Fruit fly (Drosophila melanogaster) whole organism, embryonic: ENCODE measurements around the gene NKCC.
A peak's percentile ranks its signal among the peaks of the same experiment; 100 is the strongest.

Experiments
- Antp ChIP-seq: fragments of 200-800 bp; sonication (Bioruptor generic); optimal IDR thresholded peaks from 3 replicates; lab custom pipeline; 2016; ENCODE audit warnings: missing biosample characterization, missing genetic modification characterization
- Atf3 ChIP-seq: fragments of 200-800 bp; sonication (Bioruptor generic); optimal IDR thresholded peaks from 3 replicates; lab custom pipeline; 2016; ENCODE audit warnings: missing biosample characterization, missing genetic modification characterization
- Atf6 ChIP-seq: fragments of 200-800 bp; sonication (Bioruptor generic); IDR thresholded peaks from 2 replicates; pipeline ENCODE4 v1.3.6; 2022; ENCODE audit warnings: missing biosample characterization, missing genetic modification characterization
- B-H2 ChIP-seq: fragments of 200-800 bp; sonication (Bioruptor generic); optimal IDR thresholded peaks from 2 replicates; lab custom pipeline; 2018; ENCODE audit warnings: missing biosample characterization, mild to moderate bottlenecking, missing genetic modification characterization
- BtbVII ChIP-seq: fragments of 200-800 bp; sonication (Bioruptor generic); optimal IDR thresholded peaks from 3 replicates; lab custom pipeline; 2017; ENCODE audit warnings: missing biosample characterization, mild to moderate bottlenecking, missing genetic modification characterization
- CG11695 ChIP-seq: fragments of 200-800 bp; sonication (Bioruptor generic); IDR thresholded peaks from 3 replicates; pipeline ENCODE4 v1.3.6; 2022; ENCODE audit warnings: missing biosample characterization, missing genetic modification characterization
- CG12104 ChIP-seq: fragments of 200-800 bp; sonication (Bioruptor generic); optimal IDR thresholded peaks from 3 replicates; lab custom pipeline; 2016; ENCODE audit warnings: missing biosample characterization, missing genetic modification characterization
- CG12155 ChIP-seq: fragments of 200-800 bp; sonication (Bioruptor generic); optimal IDR thresholded peaks from 3 replicates; lab custom pipeline; 2016; ENCODE audit warnings: missing biosample characterization, missing genetic modification characterization
- CG13287 ChIP-seq: fragments of 200-800 bp; sonication (Bioruptor generic); IDR thresholded peaks from 2 replicates; pipeline ENCODE4 v1.3.6; 2022; ENCODE audit warnings: missing biosample characterization, missing genetic modification characterization; ENCODE audit not compliant: partially characterized antibody
- CG14050 ChIP-seq: fragments of 200-800 bp; sonication (Bioruptor generic); IDR thresholded peaks from 3 replicates; pipeline ENCODE4 v1.3.6; 2022; ENCODE audit warnings: missing biosample characterization, missing genetic modification characterization
- CG15696 ChIP-seq: fragments of 200-800 bp; sonication (Bioruptor generic); optimal IDR thresholded peaks from 2 replicates; lab custom pipeline; 2019; ENCODE audit warnings: missing biosample characterization, mild to moderate bottlenecking, missing genetic modification characterization, moderate library complexity
- CG30403 ChIP-seq: fragments of 200-800 bp; sonication (Bioruptor generic); optimal IDR thresholded peaks from 3 replicates; lab custom pipeline; 2016; ENCODE audit warnings: missing biosample characterization, missing genetic modification characterization
- CG3281 ChIP-seq: fragments of 200-800 bp; sonication (Bioruptor generic); optimal IDR thresholded peaks from 3 replicates; lab custom pipeline; 2017; ENCODE audit warnings: missing biosample characterization, mild to moderate bottlenecking, missing genetic modification characterization
- CG3726 ChIP-seq: fragments of 200-800 bp; sonication (Bioruptor generic); IDR thresholded peaks from 3 replicates; pipeline ENCODE4, ENCODE4 v1.3.6; 2022; ENCODE audit warnings: missing biosample characterization, missing genetic modification characterization
- CG7357 ChIP-seq: fragments of 200-800 bp; sonication (Bioruptor generic); IDR thresholded peaks from 3 replicates; pipeline ENCODE4 v1.3.6; 2022; ENCODE audit warnings: missing biosample characterization, missing genetic modification characterization
- CG7963 ChIP-seq: fragments of 200-800 bp; sonication (Bioruptor generic); IDR thresholded peaks from 3 replicates; pipeline ENCODE4 v1.3.6; 2022; ENCODE audit warnings: missing biosample characterization, missing genetic modification characterization; ENCODE audit not compliant: partially characterized antibody
- CG8290 ChIP-seq, 3 experiments: fragments of 200-800 bp; sonication (Bioruptor generic); optimal IDR thresholded peaks; 2 replicates each; lab custom pipeline; 2016 to 2019; ENCODE audit warnings: missing biosample characterization in 3 of 3, missing genetic modification characterization in 3 of 3, mild to moderate bottlenecking in 2 of 3, moderate library complexity in 1 of 3
- CG8924 ChIP-seq: fragments of 200-800 bp; optimal IDR thresholded peaks from 3 replicates; lab custom pipeline; 2019; ENCODE audit warnings: missing biosample characterization, mild to moderate bottlenecking, missing genetic modification characterization, moderate library complexity
- H15 ChIP-seq: fragments of 200-800 bp; sonication (Bioruptor generic); IDR thresholded peaks from 3 replicates; pipeline ENCODE4 v1.3.6; 2022; ENCODE audit warnings: missing biosample characterization, missing genetic modification characterization
- Lhr ChIP-seq: fragments of 200-800 bp; sonication (Bioruptor generic); optimal IDR thresholded peaks from 3 replicates; lab custom pipeline; 2017; ENCODE audit warnings: mild to moderate bottlenecking, missing biosample characterization, missing genetic modification reagents, missing genetic modification characterization
- Med ChIP-seq: fragments of 200-800 bp; sonication (Bioruptor generic); peaks from one replicate; lab custom pipeline; 2016; ENCODE audit warnings: missing biosample characterization, missing genetic modification characterization, mild to moderate bottlenecking, inconsistent platforms, moderate library complexity
- Myb ChIP-seq: fragments of 200-800 bp; sonication (Bioruptor generic); optimal IDR thresholded peaks from 2 replicates; lab custom pipeline; 2016; ENCODE audit warnings: missing biosample characterization, missing genetic modification characterization
- Ravus ChIP-seq: fragments of 200-800 bp; sonication (Bioruptor generic); IDR thresholded peaks from 2 replicates; pipeline ENCODE4 v1.3.6; 2022; ENCODE audit warnings: missing biosample characterization, missing genetic modification characterization
- Sry-β ChIP-seq: fragments of 200-800 bp; sonication (Bioruptor generic); optimal IDR thresholded peaks from 2 replicates; lab custom pipeline; 2018; ENCODE audit warnings: missing biosample characterization, mild to moderate bottlenecking, missing genetic modification characterization, moderate library complexity
- Ssrp ChIP-seq: fragments of 200-800 bp; sonication (Bioruptor generic); optimal IDR thresholded peaks from 2 replicates; lab custom pipeline; 2018; ENCODE audit warnings: missing biosample characterization, mild to moderate bottlenecking, missing genetic modification characterization, moderate library complexity
- Xrp1 ChIP-seq: fragments of 200-800 bp; sonication (Bioruptor generic); IDR thresholded peaks from 2 replicates; pipeline ENCODE4 v1.3.6; 2022; ENCODE audit warnings: missing biosample characterization, missing genetic modification characterization
- amos ChIP-seq: fragments of 200-800 bp; sonication (Bioruptor generic); IDR thresholded peaks from 2 replicates; pipeline ENCODE4 v1.3.6; 2022; ENCODE audit warnings: missing biosample characterization, missing genetic modification characterization; ENCODE audit not compliant: partially characterized antibody
- ase ChIP-seq: fragments of 200-800 bp; sonication (Bioruptor generic); IDR thresholded peaks from 3 replicates; pipeline ENCODE4 v1.3.6; 2022; ENCODE audit warnings: missing biosample characterization, missing genetic modification characterization
- croc ChIP-seq: fragments of 200-800 bp; sonication (Bioruptor generic); conservative IDR thresholded peaks from 3 replicates; pipeline ENCODE4 v1.3.6; 2022; ENCODE audit warnings: missing biosample characterization, missing genetic modification characterization
- cwo ChIP-seq: fragments of 200-800 bp; sonication (Bioruptor generic); optimal IDR thresholded peaks from 3 replicates; lab custom pipeline; 2017; ENCODE audit warnings: missing biosample characterization, missing genetic modification characterization, mild to moderate bottlenecking, moderate library complexity, missing genetic modification reagents
- dpn ChIP-seq, 2 experiments: fragments of 200-800 bp; sonication (Bioruptor generic); optimal IDR thresholded peaks; 3 replicates each; lab custom pipeline; 2016; ENCODE audit warnings: missing biosample characterization in 2 of 2, missing genetic modification characterization in 2 of 2
- eve ChIP-seq, 2 experiments: fragments of >200 bp; optimal IDR thresholded peaks; 2 replicates each; lab custom pipeline; 2017; ENCODE audit warnings: missing biosample characterization in 2 of 2, missing genetic modification characterization in 2 of 2
- fd3F ChIP-seq: fragments of 200-800 bp; sonication (Bioruptor generic); optimal IDR thresholded peaks from 2 replicates; lab custom pipeline; 2018; ENCODE audit warnings: missing biosample characterization, mild to moderate bottlenecking, missing genetic modification characterization, moderate library complexity
- gce ChIP-seq: fragments of 200-800 bp; sonication (Bioruptor generic); IDR thresholded peaks from 3 replicates; pipeline ENCODE4 v1.3.6; 2022; ENCODE audit warnings: missing biosample characterization, missing genetic modification characterization
- gfzf ChIP-seq: fragments of 200-800 bp; sonication (Bioruptor generic); optimal IDR thresholded peaks from 2 replicates; lab custom pipeline; 2016; ENCODE audit warnings: missing biosample characterization, mild to moderate bottlenecking, missing genetic modification characterization, moderate library complexity
- hkb ChIP-seq, 2 experiments: fragments of 200-800 bp in 1 of 2; fragments of >200 bp in 1 of 2; sonication (Bioruptor generic) in 1 of 2; IDR thresholded peaks in 1 of 2; optimal IDR thresholded peaks in 1 of 2; 2 replicates each; pipeline versions ENCODE4 v1.3.6 to Lab custom; 2017 to 2022; ENCODE audit warnings: missing biosample characterization in 1 of 2, missing genetic modification characterization in 1 of 2
- lmd ChIP-seq: fragments of 200-800 bp; sonication (Bioruptor generic); IDR thresholded peaks from 2 replicates; pipeline ENCODE4 v1.3.6; 2022; ENCODE audit warnings: missing biosample characterization, missing genetic modification characterization
- lola ChIP-seq, 3 experiments: fragments of >200 bp in 2 of 3; fragments of 200-800 bp in 1 of 3; sonication (Bioruptor generic) in 1 of 3; optimal IDR thresholded peaks; 2 replicates each; lab custom pipeline; 2017 to 2019; ENCODE audit warnings: missing biosample characterization in 3 of 3, missing genetic modification characterization in 3 of 3, mild to moderate bottlenecking in 1 of 3, moderate library complexity in 1 of 3
- pita ChIP-seq: fragments of 200-800 bp; sonication (Bioruptor generic); optimal IDR thresholded peaks from 2 replicates; lab custom pipeline; 2017; ENCODE audit warnings: missing biosample characterization, mild to moderate bottlenecking, missing genetic modification characterization
- row ChIP-seq: fragments of 200-800 bp; sonication (Bioruptor generic); IDR thresholded peaks from 3 replicates; pipeline ENCODE4 v1.3.6; 2022; ENCODE audit warnings: missing biosample characterization, missing genetic modification characterization
- shn ChIP-seq: fragments of 200-800 bp; sonication (Bioruptor generic); optimal IDR thresholded peaks from 3 replicates; lab custom pipeline; 2016; ENCODE audit warnings: missing biosample characterization, missing genetic modification characterization
- slp2 ChIP-seq: fragments of 200-800 bp; sonication (Bioruptor generic); optimal IDR thresholded peaks from 2 replicates; lab custom pipeline; 2016; ENCODE audit warnings: missing biosample characterization, missing genetic modification characterization
- ssp ChIP-seq: fragments of 200-800 bp; sonication (Bioruptor generic); IDR thresholded peaks from 2 replicates; pipeline ENCODE4 v1.3.6; 2022; ENCODE audit warnings: missing biosample characterization, missing genetic modification characterization
- tin ChIP-seq: fragments of 200-800 bp; sonication (Bioruptor generic); optimal IDR thresholded peaks from 3 replicates; lab custom pipeline; 2016; ENCODE audit warnings: missing biosample characterization, missing genetic modification characterization
- tio ChIP-seq: fragments of 200-800 bp; sonication (Bioruptor generic); optimal IDR thresholded peaks from 2 replicates; lab custom pipeline; 2017; ENCODE audit warnings: missing biosample characterization, missing genetic modification characterization, inconsistent platforms
- tll ChIP-seq, 2 experiments: fragments of 200-800 bp in 1 of 2; fragments of >200 bp in 1 of 2; sonication (Bioruptor generic) in 1 of 2; optimal IDR thresholded peaks; 2 replicates each; lab custom pipeline; 2017 to 2019; ENCODE audit warnings: missing biosample characterization in 2 of 2, missing genetic modification characterization in 2 of 2, mild to moderate bottlenecking in 1 of 2, moderate library complexity in 1 of 2
- tup ChIP-seq: fragments of 200-800 bp; sonication (Bioruptor generic); optimal IDR thresholded peaks from 2 replicates; lab custom pipeline; 2016; ENCODE audit warnings: missing biosample characterization, mild to moderate bottlenecking, missing genetic modification characterization, moderate library complexity
- tx ChIP-seq: fragments of 200-800 bp; sonication (Bioruptor generic); optimal IDR thresholded peaks from 2 replicates; lab custom pipeline; 2016; ENCODE audit warnings: missing biosample characterization, missing genetic modification characterization
- zfh1 ChIP-seq: fragments of 200-800 bp; sonication (Bioruptor generic); IDR thresholded peaks from 3 replicates; pipeline ENCODE4 v1.3.6; 2022; ENCODE audit warnings: missing biosample characterization, missing genetic modification characterization

Gene NKCC

DNA sequence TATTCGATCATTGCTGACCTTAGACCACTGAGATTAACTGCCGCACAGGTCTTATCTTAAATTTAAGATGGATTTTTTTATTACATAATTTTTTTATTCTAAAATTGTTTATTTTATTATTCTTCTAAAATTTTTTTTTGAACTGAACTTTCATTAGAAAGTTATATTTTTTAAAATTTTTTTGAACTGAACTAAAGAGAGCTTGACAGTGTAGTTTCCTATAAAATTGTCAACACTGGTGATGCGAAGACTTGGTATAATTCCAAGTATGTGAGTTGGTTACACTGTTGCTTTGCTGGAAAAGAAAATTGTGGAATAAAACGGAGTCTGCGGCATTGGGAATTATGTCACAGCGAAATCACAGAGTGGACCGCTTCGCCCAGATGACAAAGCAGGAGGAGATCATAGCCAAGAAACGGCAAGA is 17.2 kb downstream of the NKCC start, which contains the start of gene CG31550 (continued):
- peak; percentile 88 for TF ChIP-seq row (GFP tag; lab: Robert Waterston, UW)
- peak; percentile 54; the same call in 2 of the 3 replicates for TF ChIP-seq croc
- peak; percentile 72; the same call in 2 of the 3 replicates for TF ChIP-seq H15 (GFP tag; lab: Robert Waterston, UW)
- TF ChIP-seq Sry-β (GFP tag; lab: Kevin White, UChicago), result peak; percentile 42
- TF ChIP-seq Ssrp (tag; lab: Kevin White, UChicago), result peak; percentile 75
- TF ChIP-seq tup, result no peak
- no peak for TF ChIP-seq pita (GFP tag; lab: Kevin White, UChicago)
- peak; percentile 44 for TF ChIP-seq B-H2
- TF ChIP-seq Med (GFP tag; lab: Kevin White, UChicago), result peak; percentile 79
- TF ChIP-seq Atf3 (GFP tag; lab: Kevin White, UChicago), result peak; percentile 11
- TF ChIP-seq tx (GFP tag; lab: Kevin White, UChicago), result peak; percentile 14
- peak; percentile 62; the same call in 2 of the 3 replicates for TF ChIP-seq CG14050 (GFP tag; lab: Robert Waterston, UW)
- peak; percentile 23 for TF ChIP-seq cwo (GFP tag; lab: Kevin White, UChicago)
- TF ChIP-seq CG30403 (GFP tag; lab: Kevin White, UChicago), result peak; percentile 78
- TF ChIP-seq CG15696 (tag; lab: Kevin White, UChicago), result peak; percentile 63
- 0 out of 2 replicates have a peak, but pooled peaks have one; percentile 11 for TF ChIP-seq amos
- peak; percentile 84 for TF ChIP-seq Xrp1 (GFP tag; lab: Robert Waterston, UW)
- TF ChIP-seq Myb (GFP tag; lab: Kevin White, UChicago), result peak; percentile 42
- peak; percentile 43 for TF ChIP-seq Ravus (GFP tag; lab: Robert Waterston, UW)
- peak; percentile 62 for TF ChIP-seq CG12104 (GFP tag; lab: Kevin White, UChicago)
- TF ChIP-seq shn (GFP tag; lab: Kevin White, UChicago), result peak; percentile 45
- TF ChIP-seq CG3281 (GFP tag; lab: Kevin White, UChicago), result peak; percentile 52
- TF ChIP-seq tin (GFP tag; lab: Kevin White, UChicago), result peak; percentile 77
- TF ChIP-seq ase (GFP tag; lab: Robert Waterston, UW), result peak; percentile 68
- TF ChIP-seq slp2 (GFP tag; lab: Kevin White, UChicago), result peak; percentile 20
- peak; percentile 43 for TF ChIP-seq Lhr (GFP tag; lab: Kevin White, UChicago)
- peak; percentile 66 for TF ChIP-seq fd3F
- no peak for TF ChIP-seq eve (GFP tag; optimal IDR thresholded peaks at IDR 0.05; lab: Kevin White, UChicago)
- no peak for TF ChIP-seq CG3726 (GFP tag; lab: Robert Waterston, UW)
- no peak for TF ChIP-seq Antp (GFP tag; lab: Kevin White, UChicago)
- TF ChIP-seq gfzf (GFP tag; lab: Kevin White, UChicago), result peak; percentile 71
- TF ChIP-seq dpn (GFP tag; optimal IDR thresholded peaks at IDR 0.05; lab: Kevin White, UChicago), result peak; percentile 44 to 77
- TF ChIP-seq CG8290 (GFP tag; optimal IDR thresholded peaks at IDR 0.05; lab: Kevin White, UChicago), result peak; percentile 67
- no peak for TF ChIP-seq CG8290 (tag; optimal IDR thresholded peaks at IDR 0.05; lab: Kevin White, UChicago)
- TF ChIP-seq lola (GFP tag; optimal IDR thresholded peaks at IDR 0.05; lab: Kevin White, UChicago), result peak in 1 of 3 experiments; percentile 65
- TF ChIP-seq CG7963 (GFP tag; lab: Robert Waterston, UW), result no peak
- peak; percentile 64 for TF ChIP-seq CG12155 (GFP tag; lab: Kevin White, UChicago)
- TF ChIP-seq CG11695 (GFP tag; lab: Robert Waterston, UW), result peak; percentile 69; the same call in 2 of the 3 replicates
- peak; percentile 83 for TF ChIP-seq lmd (GFP tag; lab: Robert Waterston, UW)
- TF ChIP-seq CG13287 (GFP tag; lab: Robert Waterston, UW), result peak; percentile 46; the same call in 1 of the 2 replicates
- TF ChIP-seq tll (GFP tag; optimal IDR thresholded peaks at IDR 0.05; lab: Kevin White, UChicago), result no peak
- TF ChIP-seq gce, result 0 out of 3 replicates have a peak, but pooled peaks have one; percentile 44
- TF ChIP-seq hkb (optimal IDR thresholded peaks at IDR 0.05; lab: Kevin White, UChicago), result no peak
- TF ChIP-seq hkb (GFP tag; IDR thresholded peaks at IDR 0.05; lab: Robert Waterston, UW), result peak; percentile 69
- TF ChIP-seq zfh1, result peak; percentile 79
- TF ChIP-seq BtbVII, result peak; percentile 29
- no peak for TF ChIP-seq tio
- TF ChIP-seq CG8924 (tag; lab: Kevin White, UChicago), result peak; percentile 74
- TF ChIP-seq CG7357 (GFP tag; lab: Robert Waterston, UW), result peak; percentile 59; the same call in 2 of the 3 replicates
- TF ChIP-seq ssp (GFP tag; lab: Robert Waterston, UW), result peak; percentile 72
- peak; percentile 55 for TF ChIP-seq Atf6 (GFP tag; lab: Robert Waterston, UW)
